Worm (Caenorhabditis elegans) whole organism, L4 larva: Measurements from ENCODE around the gene srx-137.

Source experiments
- D1046.2 ChIP-seq: fragments of 200-800 bp; sonication (Bioruptor generic); IDR thresholded peaks from 2 replicates; pipeline ENCODE4 v1.3.6; 2022; ENCODE audit warnings: missing genetic modification characterization, missing compliant biosample characterization
- F26F4.8 ChIP-seq: fragments of 200-800 bp; sonication (Bioruptor generic); conservative IDR thresholded peaks from 2 replicates; pipeline ENCODE4 v1.3.6; 2022; ENCODE audit warnings: missing genetic modification characterization, missing compliant biosample characterization
- R02D3.7 ChIP-seq: fragments of 150-350 bp; sonication (generic microtip); optimal IDR thresholded peaks from 3 replicates; lab custom pipeline; 2014; ENCODE audit warnings: missing biosample characterization, missing genetic modification characterization
- T20F7.1 ChIP-seq: fragments of 200-800 bp; sonication (Bioruptor generic); optimal IDR thresholded peaks from 2 replicates; lab custom pipeline; 2018; ENCODE audit warnings: mild to moderate bottlenecking, missing genetic modification characterization, missing compliant biosample characterization
- Y48G9A.11 ChIP-seq: fragments of 200-800 bp; sonication (Bioruptor generic); IDR thresholded peaks from 2 replicates; pipeline ENCODE4 v1.3.6; 2022; ENCODE audit warnings: missing genetic modification reagents, missing genetic modification characterization, missing compliant biosample characterization
- Y5F2A.4 ChIP-seq: fragments of 200-800 bp; sonication (Bioruptor generic); optimal IDR thresholded peaks from 2 replicates; lab custom pipeline; 2018; ENCODE audit warnings: mild to moderate bottlenecking, missing genetic modification characterization, missing compliant biosample characterization
- Y75B8A.6 ChIP-seq: fragments of 200-800 bp; sonication (Bioruptor generic); IDR thresholded peaks from 2 replicates; pipeline ENCODE4 v1.3.6; 2022; ENCODE audit warnings: missing genetic modification reagents, missing genetic modification characterization, missing compliant biosample characterization
- ZK337.2 ChIP-seq: fragments of 200-800 bp; sonication (Bioruptor generic); IDR thresholded peaks from 2 replicates; pipeline ENCODE4 v1.3.6; 2022; ENCODE audit warnings: missing genetic modification reagents, missing genetic modification characterization, missing compliant biosample characterization
- ZK546.5 ChIP-seq, 2 experiments: sonication (generic microtip); optimal IDR thresholded peaks; 2 replicates each; lab custom pipeline; 2017; ENCODE audit warnings: missing biosample characterization in 2 of 2, missing genetic modification characterization in 2 of 2
- ama-1 ChIP-seq: fragments of 150-350 bp; optimal IDR thresholded peaks from 2 replicates; lab custom pipeline; 2014; ENCODE audit warnings: inconsistent platforms, mixed read lengths
- ceh-20 ChIP-seq: fragments of 200-800 bp; sonication (Bioruptor generic); IDR thresholded peaks from 2 replicates; pipeline ENCODE4 v1.3.6; 2022; ENCODE audit warnings: missing genetic modification reagents, missing genetic modification characterization, missing compliant biosample characterization
- ceh-28 ChIP-seq: fragments of 150-350 bp; optimal IDR thresholded peaks from 2 replicates; lab custom pipeline; 2014; ENCODE audit warnings: missing biosample characterization, missing genetic modification reagents, missing genetic modification characterization
- ceh-32 ChIP-seq: sonication (generic microtip); optimal IDR thresholded peaks from 2 replicates; lab custom pipeline; 2016; ENCODE audit warnings: mild to moderate bottlenecking, missing genetic modification characterization, missing compliant biosample characterization; ENCODE audit not compliant: poor library complexity
- ceh-62 ChIP-seq: sonication (generic microtip); optimal IDR thresholded peaks from 2 replicates; lab custom pipeline; 2017; ENCODE audit warnings: missing biosample characterization, missing genetic modification characterization
- ceh-82 ChIP-seq: sonication (generic microtip); optimal IDR thresholded peaks from 2 replicates; lab custom pipeline; 2017; ENCODE audit warnings: missing biosample characterization, missing genetic modification characterization
- cey-2 ChIP-seq: sonication (generic microtip); optimal IDR thresholded peaks from 3 replicates; lab custom pipeline; 2017; ENCODE audit warnings: missing genetic modification characterization, mild to moderate bottlenecking, missing compliant biosample characterization, antibody characterized with exemption, borderline replicate concordance; ENCODE audit not compliant: insufficient read depth
- ctbp-1 ChIP-seq: fragments of 200-800 bp; sonication (Bioruptor generic); IDR thresholded peaks from 2 replicates; pipeline ENCODE4 v1.3.6; 2022; ENCODE audit warnings: missing genetic modification reagents, missing genetic modification characterization, missing compliant biosample characterization
- daf-12 ChIP-seq: fragments of 150-350 bp; optimal IDR thresholded peaks from 2 replicates; lab custom pipeline; 2014; ENCODE audit warnings: missing biosample characterization, missing genetic modification reagents, missing genetic modification characterization
- daf-16 ChIP-seq, 3 experiments: sonication (generic microtip); optimal IDR thresholded peaks; 2 replicates each; lab custom pipeline; 2016 to 2017; ENCODE audit warnings: missing genetic modification characterization in 3 of 3, missing genetic modification reagents in 3 of 3, mild to moderate bottlenecking in 2 of 3, missing compliant biosample characterization in 2 of 3, missing biosample characterization in 1 of 3, moderate library complexity in 1 of 3
- daf-19 ChIP-seq: fragments of 200-800 bp; sonication (Bioruptor generic); conservative IDR thresholded peaks from 2 replicates; pipeline ENCODE4 v1.3.6; 2022; ENCODE audit warnings: missing genetic modification characterization, missing compliant biosample characterization
- dmd-9 ChIP-seq: fragments of 200-800 bp; sonication (Bioruptor generic); IDR thresholded peaks from 2 replicates; pipeline ENCODE4 v1.3.6; 2022; ENCODE audit warnings: missing genetic modification reagents, missing genetic modification characterization, missing compliant biosample characterization
- dpl-1 ChIP-seq: fragments of 150-350 bp; optimal IDR thresholded peaks from 2 replicates; lab custom pipeline; 2014; ENCODE audit warnings: missing biosample characterization, missing genetic modification reagents, missing genetic modification characterization
- duxl-1 ChIP-seq: sonication (generic microtip); optimal IDR thresholded peaks from 2 replicates; lab custom pipeline; 2016; ENCODE audit warnings: mild to moderate bottlenecking, missing genetic modification characterization, moderate library complexity, missing compliant biosample characterization; ENCODE audit not compliant: poor library complexity
- dve-1 ChIP-seq: sonication (generic microtip); optimal IDR thresholded peaks from 2 replicates; lab custom pipeline; 2017; ENCODE audit warnings: antibody characterized with exemption, mild to moderate bottlenecking, missing genetic modification characterization, missing compliant biosample characterization; ENCODE audit not compliant: insufficient read depth
- egl-43 ChIP-seq: fragments of 200-800 bp; sonication (Bioruptor generic); IDR thresholded peaks from 2 replicates; pipeline ENCODE4 v1.3.6; 2022; ENCODE audit warnings: missing genetic modification reagents, missing genetic modification characterization, missing compliant biosample characterization
- fos-1 ChIP-seq: fragments of 150-350 bp; optimal IDR thresholded peaks from 2 replicates; lab custom pipeline; 2014; ENCODE audit warnings: missing biosample characterization, missing genetic modification characterization
- gei-8 ChIP-seq: fragments of 200-800 bp; sonication (Bioruptor generic); optimal IDR thresholded peaks from 2 replicates; lab custom pipeline; 2018; ENCODE audit warnings: mild to moderate bottlenecking, missing genetic modification characterization, missing compliant biosample characterization
- hif-1 ChIP-seq, 2 experiments: sonication (generic microtip); optimal IDR thresholded peaks; 2 replicates each; lab custom pipeline; 2016 to 2017; ENCODE audit warnings: missing compliant biosample characterization in 2 of 2, missing genetic modification characterization in 2 of 2, missing genetic modification reagents in 2 of 2, missing genotype in 2 of 2, mild to moderate bottlenecking in 1 of 2
- hlh-30 ChIP-seq: sonication (generic microtip); optimal IDR thresholded peaks from 2 replicates; lab custom pipeline; 2017; ENCODE audit warnings: antibody characterized with exemption, mild to moderate bottlenecking, missing genetic modification characterization, missing compliant biosample characterization; ENCODE audit not compliant: insufficient read depth
- jun-1 ChIP-seq: fragments of 150-350 bp; optimal IDR thresholded peaks from 2 replicates; lab custom pipeline; 2014; ENCODE audit warnings: missing biosample characterization, missing genetic modification reagents, missing genetic modification characterization
- lsy-2 ChIP-seq, 2 experiments: fragments of 150-350 bp in 1 of 2; sonication (generic microtip) in 1 of 2; optimal IDR thresholded peaks; 2 replicates each; lab custom pipeline; 2014 to 2017; ENCODE audit warnings: missing biosample characterization in 2 of 2, missing genetic modification characterization in 2 of 2
- mdl-1 ChIP-seq, 2 experiments: fragments of 150-350 bp in 1 of 2; sonication (generic microtip) in 1 of 2; optimal IDR thresholded peaks; 2 replicates each; lab custom pipeline; 2014 to 2017; ENCODE audit warnings: missing biosample characterization in 2 of 2, missing genetic modification characterization in 2 of 2
- mep-1 ChIP-seq: fragments of 150-350 bp; sonication (generic microtip); optimal IDR thresholded peaks from 3 replicates; lab custom pipeline; 2014; ENCODE audit warnings: missing biosample characterization, missing genetic modification characterization
- mes-2 ChIP-seq: sonication (generic microtip); optimal IDR thresholded peaks from 2 replicates; lab custom pipeline; 2016; ENCODE audit warnings: missing genotype, mild to moderate bottlenecking, missing genetic modification characterization, missing compliant biosample characterization; ENCODE audit not compliant: poor library complexity, severe bottlenecking
- mxl-3 ChIP-seq: fragments of 200-800 bp; sonication (Bioruptor generic); optimal IDR thresholded peaks from 2 replicates; lab custom pipeline; 2018; ENCODE audit warnings: mild to moderate bottlenecking, missing genetic modification characterization, missing compliant biosample characterization
- nhr-10 ChIP-seq: fragments of 150-350 bp; optimal IDR thresholded peaks from 2 replicates; lab custom pipeline; 2014; ENCODE audit warnings: missing biosample characterization, missing genetic modification characterization
- nhr-28 ChIP-seq: fragments of 150-350 bp; optimal IDR thresholded peaks from 2 replicates; lab custom pipeline; 2014; ENCODE audit warnings: missing biosample characterization, missing genetic modification characterization
- nhr-42 ChIP-seq: fragments of 200-800 bp; sonication (Bioruptor generic); IDR thresholded peaks from 2 replicates; pipeline ENCODE4 v1.3.6; 2022; ENCODE audit warnings: missing genetic modification characterization, missing compliant biosample characterization
- nhr-6 ChIP-seq: fragments of 150-350 bp; optimal IDR thresholded peaks from 2 replicates; lab custom pipeline; 2014; ENCODE audit warnings: missing biosample characterization, missing genetic modification characterization
- tag-97 ChIP-seq: fragments of 200-800 bp; sonication (Bioruptor generic); IDR thresholded peaks from 2 replicates; pipeline ENCODE4 v1.3.6; 2022; ENCODE audit warnings: missing genetic modification characterization, missing compliant biosample characterization
- tra-1 ChIP-seq: fragments of 200-800 bp; sonication (Bioruptor generic); IDR thresholded peaks from 2 replicates; pipeline ENCODE4 v1.3.6; 2022; ENCODE audit warnings: missing genetic modification reagents, missing genetic modification characterization, missing compliant biosample characterization
- zfp-2 ChIP-seq: sonication (generic microtip); optimal IDR thresholded peaks from 2 replicates; lab custom pipeline; 2016; ENCODE audit warnings: mild to moderate bottlenecking, missing genetic modification characterization, missing compliant biosample characterization
- ztf-11 ChIP-seq: fragments of 150-350 bp; optimal IDR thresholded peaks from 2 replicates; lab custom pipeline; 2014; ENCODE audit warnings: missing biosample characterization, missing genetic modification characterization
- ztf-7 ChIP-seq: fragments of 150-350 bp; optimal IDR thresholded peaks from 2 replicates; lab custom pipeline; 2014; ENCODE audit warnings: missing biosample characterization, missing genetic modification characterization

The srx-137 gene

DNA sequence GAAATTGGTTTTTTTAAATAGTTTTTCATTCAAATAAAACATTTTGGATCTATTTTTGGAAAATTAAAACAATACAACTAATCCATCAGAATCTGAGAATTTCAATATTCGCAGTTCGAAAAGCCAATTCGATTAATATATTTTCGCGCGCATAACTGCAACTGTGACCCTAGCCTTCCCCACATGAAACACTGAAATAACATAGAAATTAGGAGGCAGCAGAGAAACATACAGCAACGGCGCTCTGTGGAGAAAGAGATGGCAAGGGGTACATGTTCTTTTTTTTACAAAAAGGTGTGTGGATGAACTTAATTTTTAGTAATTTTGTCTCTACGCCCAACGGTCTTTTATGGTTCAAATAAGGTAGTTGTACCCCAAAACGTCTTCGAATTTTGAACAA is 17.6 kb downstream of the srx-137 start:
- TF ChIP-seq R02D3.7 (tag; lab: Kevin White, UChicago) = no peak
- TF ChIP-seq dve-1 = peak; percentile 1
- TF ChIP-seq ZK546.5 (tag; optimal IDR thresholded peaks at IDR 0.05; lab: Kevin White, UChicago) = no peak
- no peak for TF ChIP-seq ctbp-1 (GFP tag; lab: Robert Waterston, UW)
- TF ChIP-seq hif-1 (tag; optimal IDR thresholded peaks at IDR 0.05; lab: Kevin White, UChicago) = no peak
- TF ChIP-seq Y48G9A.11 (GFP tag; lab: Robert Waterston, UW) = no peak
- TF ChIP-seq mep-1 (tag; lab: Kevin White, UChicago) = no peak
- TF ChIP-seq ama-1 (lab: Kevin White, UChicago) = no peak
- TF ChIP-seq ceh-82 (tag; lab: Kevin White, UChicago) = no peak
- no peak for TF ChIP-seq ceh-28 (tag; lab: Kevin White, UChicago)
- TF ChIP-seq T20F7.1 (GFP tag; lab: Kevin White, UChicago) = no peak
- no peak for TF ChIP-seq Y5F2A.4 (GFP tag; lab: Kevin White, UChicago)
- no peak for TF ChIP-seq ceh-62 (tag; lab: Kevin White, UChicago)
- no peak for TF ChIP-seq dmd-9 (GFP tag; lab: Robert Waterston, UW)
- no peak for TF ChIP-seq duxl-1 (tag; lab: Kevin White, UChicago)
- TF ChIP-seq ceh-32 = no peak
- no peak for TF ChIP-seq daf-16 (GFP tag; optimal IDR thresholded peaks at IDR 0.05; lab: Kevin White, UChicago)
- TF ChIP-seq daf-16 (tag; optimal IDR thresholded peaks at IDR 0.05; lab: Kevin White, UChicago) = peak; percentile 22
- no peak for TF ChIP-seq lsy-2 (tag; optimal IDR thresholded peaks at IDR 0.05; lab: Kevin White, UChicago)
- no peak for TF ChIP-seq egl-43 (GFP tag; lab: Robert Waterston, UW)
- no peak for TF ChIP-seq ztf-11
- no peak for TF ChIP-seq ztf-7 (tag; lab: Kevin White, UChicago)
- no peak for TF ChIP-seq fos-1 (tag; lab: Kevin White, UChicago)
- TF ChIP-seq mxl-3 (GFP tag; lab: Kevin White, UChicago) = no peak
- TF ChIP-seq F26F4.8 (GFP tag; lab: Robert Waterston, UW) = no peak
- no peak for TF ChIP-seq daf-12 (tag; lab: Kevin White, UChicago)
- no peak for TF ChIP-seq tag-97
- TF ChIP-seq nhr-42 (GFP tag; lab: Robert Waterston, UW) = no peak
- peak; percentile 20 for TF ChIP-seq nhr-6 (tag; lab: Kevin White, UChicago)
- TF ChIP-seq gei-8 = no peak
- peak; percentile 2 for TF ChIP-seq nhr-28 (tag; lab: Kevin White, UChicago)
- no peak for TF ChIP-seq ceh-20 (GFP tag; lab: Robert Waterston, UW)
- no peak for TF ChIP-seq cey-2 (tag; lab: Kevin White, UChicago)
- TF ChIP-seq tra-1 = no peak
- TF ChIP-seq hlh-30 = peak; percentile 30
- TF ChIP-seq dpl-1 (GFP tag; lab: Kevin White, UChicago) = peak; percentile 19
- no peak for TF ChIP-seq D1046.2

DNA sequence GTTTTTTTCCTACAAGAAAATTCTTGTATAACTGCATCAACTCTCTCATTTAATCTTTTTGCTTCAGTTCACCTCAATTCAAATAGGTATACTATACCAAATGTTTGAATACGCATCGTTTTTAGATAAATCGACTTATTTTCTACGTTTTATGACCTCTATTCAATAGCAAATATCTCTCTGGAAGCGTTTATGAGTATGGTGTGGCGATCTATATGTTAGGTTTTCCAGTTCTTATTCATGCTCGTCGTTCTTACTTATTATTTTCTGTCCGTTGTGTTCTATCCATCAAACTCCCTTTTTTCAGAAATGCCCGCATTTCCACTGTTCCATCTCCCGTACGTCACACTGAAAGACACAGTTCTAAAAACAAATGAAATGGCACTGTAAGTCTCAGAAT is 18.0 kb downstream of the srx-137 start, which contains the start of gene T22G5.3:
T22G5.3 (plus strand) TSS at position 301 of the 400 bp plus-strand sequence.
- no peak for TF ChIP-seq ZK337.2 (GFP tag; lab: Robert Waterston, UW)
- no peak for TF ChIP-seq zfp-2 (tag; lab: Kevin White, UChicago)
- TF ChIP-seq jun-1 (tag; lab: Kevin White, UChicago) = no peak
- TF ChIP-seq daf-19 (GFP tag; lab: Robert Waterston, UW) = no peak
- TF ChIP-seq mes-2 (tag; lab: Kevin White, UChicago) = no peak
- TF ChIP-seq tra-1 = no peak
- no peak for TF ChIP-seq ama-1 (lab: Kevin White, UChicago)
- TF ChIP-seq ceh-20 (GFP tag; lab: Robert Waterston, UW) = no peak
- TF ChIP-seq mxl-3 (GFP tag; lab: Kevin White, UChicago) = no peak
- TF ChIP-seq Y75B8A.6 = no peak
- TF ChIP-seq mdl-1 (tag; optimal IDR thresholded peaks at IDR 0.05; lab: Kevin White, UChicago) = no peak
- TF ChIP-seq daf-12 (tag; lab: Kevin White, UChicago) = no peak
- TF ChIP-seq fos-1 (tag; lab: Kevin White, UChicago) = no peak
- TF ChIP-seq nhr-10 (tag; lab: Kevin White, UChicago) = no peak
